Worm (Caenorhabditis elegans) whole organism, L2 larva: ENCODE data around the gene C56G2.9.

ENCODE experiments used
- C34F6.9 ChIP-seq: fragments of 150-350 bp; optimal IDR thresholded peaks from 2 replicates; lab custom pipeline; 2014; ENCODE audit warnings: missing biosample characterization, missing genetic modification characterization
- F13H6.1 ChIP-seq: sonication (generic microtip); optimal IDR thresholded peaks from 2 replicates; lab custom pipeline; 2016; ENCODE audit warnings: missing genetic modification characterization, missing compliant biosample characterization
- ZK546.5 ChIP-seq: sonication (generic microtip); optimal IDR thresholded peaks from 2 replicates; lab custom pipeline; 2017; ENCODE audit warnings: missing biosample characterization, missing genetic modification characterization
- alr-1 ChIP-seq: fragments of 150-350 bp; optimal IDR thresholded peaks from 2 replicates; lab custom pipeline; 2014; ENCODE audit warnings: missing biosample characterization, missing genetic modification characterization
- ama-1 ChIP-seq: fragments of 150-350 bp; optimal IDR thresholded peaks from 2 replicates; lab custom pipeline; 2018; ENCODE audit warnings: inconsistent platforms
- blmp-1 ChIP-seq: sonication (generic microtip); optimal IDR thresholded peaks from 2 replicates; lab custom pipeline; 2017; ENCODE audit warnings: missing genetic modification characterization, mild to moderate bottlenecking, missing compliant biosample characterization, antibody characterized with exemption, moderate library complexity; ENCODE audit not compliant: insufficient read depth
- ceh-82 ChIP-seq: fragments of 150-350 bp; optimal IDR thresholded peaks from 2 replicates; lab custom pipeline; 2014; ENCODE audit warnings: missing biosample characterization, missing genetic modification characterization
- crh-2 ChIP-seq: sonication (generic microtip); optimal IDR thresholded peaks from 2 replicates; lab custom pipeline; 2017; ENCODE audit warnings: missing biosample characterization, missing genetic modification characterization
- dmd-4 ChIP-seq: sonication (generic microtip); optimal IDR thresholded peaks from 2 replicates; lab custom pipeline; 2017; ENCODE audit warnings: missing biosample characterization, missing genetic modification characterization
- egl-27 ChIP-seq: sonication (generic microtip); optimal IDR thresholded peaks from 3 replicates; lab custom pipeline; 2017; ENCODE audit warnings: missing biosample characterization, missing genetic modification reagents, missing genetic modification characterization
- elt-1 ChIP-seq: fragments of 150-350 bp; optimal IDR thresholded peaks from 2 replicates; lab custom pipeline; 2014; ENCODE audit warnings: missing biosample characterization, missing genetic modification characterization
- elt-3 ChIP-seq: sonication (generic microtip); optimal IDR thresholded peaks from 2 replicates; lab custom pipeline; 2017; ENCODE audit warnings: missing biosample characterization, missing genetic modification characterization
- fos-1 ChIP-seq: fragments of 150-350 bp; optimal IDR thresholded peaks from 2 replicates; lab custom pipeline; 2014; ENCODE audit warnings: missing biosample characterization, missing genetic modification characterization
- lin-11 ChIP-seq: fragments of 150-350 bp; sonication (generic microtip); optimal IDR thresholded peaks from 2 replicates; lab custom pipeline; 2014; ENCODE audit warnings: missing biosample characterization, missing genetic modification characterization, inconsistent platforms, mixed read lengths
- lin-39 ChIP-seq: fragments of 150-350 bp; optimal IDR thresholded peaks from 2 replicates; lab custom pipeline; 2014; ENCODE audit warnings: missing biosample characterization, missing genetic modification reagents, missing genetic modification characterization
- lsy-2 ChIP-seq, 2 experiments: fragments of 150-350 bp in 1 of 2; sonication (generic microtip) in 1 of 2; optimal IDR thresholded peaks; 2 replicates each; lab custom pipeline; 2014 to 2017; ENCODE audit warnings: missing biosample characterization in 2 of 2, missing genetic modification characterization in 2 of 2
- mab-5 ChIP-seq: fragments of 150-350 bp; optimal IDR thresholded peaks from 2 replicates; lab custom pipeline; 2014; ENCODE audit warnings: missing biosample characterization, missing genetic modification characterization
- nhr-11 ChIP-seq: fragments of 150-350 bp; optimal IDR thresholded peaks from 2 replicates; lab custom pipeline; 2014; ENCODE audit warnings: missing biosample characterization, missing genetic modification characterization
- nhr-12 ChIP-seq: fragments of 150-350 bp; optimal IDR thresholded peaks from 2 replicates; lab custom pipeline; 2014; ENCODE audit warnings: missing biosample characterization, missing genetic modification characterization
- nhr-129 ChIP-seq: fragments of 150-350 bp; optimal IDR thresholded peaks from 2 replicates; lab custom pipeline; 2014; ENCODE audit warnings: missing biosample characterization, missing genetic modification characterization
- nhr-21 ChIP-seq: fragments of 150-350 bp; optimal IDR thresholded peaks from 2 replicates; lab custom pipeline; 2014; ENCODE audit warnings: missing biosample characterization, missing genetic modification characterization
- nhr-23 ChIP-seq: fragments of 150-350 bp; optimal IDR thresholded peaks from 2 replicates; lab custom pipeline; 2014; ENCODE audit warnings: missing biosample characterization, missing genetic modification reagents, missing genetic modification characterization
- nhr-237 ChIP-seq: fragments of 150-350 bp; optimal IDR thresholded peaks from 2 replicates; lab custom pipeline; 2014; ENCODE audit warnings: missing biosample characterization, missing genetic modification characterization
- nhr-25 ChIP-seq: fragments of 150-350 bp; sonication (generic microtip); optimal IDR thresholded peaks from 3 replicates; lab custom pipeline; 2014; ENCODE audit warnings: missing biosample characterization, missing genetic modification characterization
- nhr-6 ChIP-seq: fragments of 150-350 bp; optimal IDR thresholded peaks from 2 replicates; lab custom pipeline; 2014; ENCODE audit warnings: missing biosample characterization, missing genetic modification characterization
- nhr-77 ChIP-seq: fragments of 150-350 bp; optimal IDR thresholded peaks from 2 replicates; lab custom pipeline; 2014; ENCODE audit warnings: missing biosample characterization, missing genetic modification characterization
- peb-1 ChIP-seq: fragments of 150-350 bp; optimal IDR thresholded peaks from 2 replicates; lab custom pipeline; 2014; ENCODE audit warnings: missing biosample characterization, missing genetic modification characterization
- sem-4 ChIP-seq: fragments of 150-350 bp; optimal IDR thresholded peaks from 2 replicates; lab custom pipeline; 2014; ENCODE audit warnings: missing biosample characterization, missing genetic modification reagents, missing genetic modification characterization
- skn-1 ChIP-seq: sonication (generic microtip); optimal IDR thresholded peaks from 2 replicates; lab custom pipeline; 2017; ENCODE audit warnings: missing biosample characterization, missing genetic modification characterization
- sma-9 ChIP-seq, 2 experiments: fragments of 150-350 bp in 1 of 2; sonication (generic microtip) in 1 of 2; optimal IDR thresholded peaks; 2 replicates each; lab custom pipeline; 2014 to 2016; ENCODE audit warnings: missing genetic modification characterization in 2 of 2, mild to moderate bottlenecking in 1 of 2, missing biosample characterization in 1 of 2, missing compliant biosample characterization in 1 of 2, missing genetic modification reagents in 1 of 2, moderate library complexity in 1 of 2
- snpc-4 ChIP-seq: fragments of 150-350 bp; optimal IDR thresholded peaks from 2 replicates; lab custom pipeline; 2014; ENCODE audit warnings: missing biosample characterization, missing genetic modification characterization
- zag-1 ChIP-seq: fragments of 150-350 bp; optimal IDR thresholded peaks from 2 replicates; lab custom pipeline; 2014; ENCODE audit warnings: missing biosample characterization, missing genetic modification characterization
- ztf-1 ChIP-seq: fragments of 200-800 bp; sonication (Bioruptor generic); conservative IDR thresholded peaks from 2 replicates; pipeline ENCODE4 v1.3.6; 2022; ENCODE audit warnings: missing genetic modification characterization, missing compliant biosample characterization
- ztf-4 ChIP-seq: fragments of 150-350 bp; optimal IDR thresholded peaks from 2 replicates; lab custom pipeline; 2014; ENCODE audit warnings: missing biosample characterization, missing genetic modification characterization

C56G2.9 gene

ce11 chrIII:6331211-6331782, 11.8 kb downstream of the C56G2.9 start, which contains the start of gene C56G2.4:
TSS of gene C56G2.4 (plus strand) at chrIII:6331732.
- TF ChIP-seq skn-1 (tag; lab: Kevin White, UChicago), result no peak
- TF ChIP-seq lin-39 (tag; lab: Kevin White, UChicago), result no peak
- TF ChIP-seq snpc-4 (tag; lab: Kevin White, UChicago), result no peak
- TF ChIP-seq nhr-12 (tag; lab: Kevin White, UChicago), result no peak
- no peak for TF ChIP-seq ztf-1
- TF ChIP-seq ztf-4 (tag; lab: Kevin White, UChicago), result no peak
- TF ChIP-seq zag-1 (tag; lab: Kevin White, UChicago), result no peak
- no peak for TF ChIP-seq nhr-6
- TF ChIP-seq ZK546.5 (tag; lab: Kevin White, UChicago), result no peak
- no peak for TF ChIP-seq peb-1
- no peak for TF ChIP-seq nhr-11 (tag; lab: Kevin White, UChicago)
- TF ChIP-seq nhr-237 (tag; lab: Kevin White, UChicago), result no peak
- TF ChIP-seq, all 48 proteins: peak for 0

- TF ChIP-seq ama-1, result no peak
- TF ChIP-seq ceh-82, result no peak
- no peak for TF ChIP-seq F13H6.1 (tag; lab: Kevin White, UChicago)
- TF ChIP-seq lin-11, result no peak
- no peak for TF ChIP-seq nhr-11 (tag; lab: Kevin White, UChicago)
- TF ChIP-seq elt-1 (tag; lab: Kevin White, UChicago), result no peak
- no peak for TF ChIP-seq snpc-4 (tag; lab: Kevin White, UChicago)
- no peak for TF ChIP-seq ztf-4 (tag; lab: Kevin White, UChicago)
These were observed 19.0 kb downstream of the C56G2.9 start, which contains the start of gene C56G2.5 for ce11 chrIII:6324139-6324538. TSS of gene C56G2.5 (minus strand) at chrIII:6324239.

DNA sequence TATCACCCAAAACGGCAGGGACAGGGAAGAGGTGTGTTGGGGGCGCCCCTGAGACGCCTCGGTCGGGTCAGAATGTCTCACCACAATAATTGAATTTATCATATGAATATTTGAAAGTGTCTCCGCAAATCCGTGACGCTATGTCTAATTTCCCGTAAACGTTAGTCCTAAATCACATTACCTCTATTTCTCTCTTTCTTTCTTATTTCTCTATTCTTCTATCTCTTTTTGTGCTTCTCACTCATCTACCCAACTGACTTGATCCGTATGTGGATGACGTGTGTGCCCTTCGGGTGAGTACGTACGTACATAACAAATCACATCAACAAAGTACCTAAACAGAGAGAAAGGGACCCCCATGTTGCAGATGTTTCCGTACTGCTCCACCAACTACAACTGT, 25.8 kb downstream of the C56G2.9 start:
- TF ChIP-seq alr-1 (tag; lab: Kevin White, UChicago) (no peak), sma-9 (GFP tag; optimal IDR thresholded peaks at IDR 0.05; lab: Kevin White, UChicago) (peak; percentile 71), sma-9 (tag; optimal IDR thresholded peaks at IDR 0.05; lab: Kevin White, UChicago) (no peak)

ce11 chrIII:6316795-6317194, 26.3 kb downstream of the C56G2.9 start:
- TF ChIP-seq crh-2 (no peak), nhr-77 (tag; lab: Kevin White, UChicago) (no peak), C34F6.9 (no peak), nhr-6 (no peak), skn-1 (tag; lab: Kevin White, UChicago) (no peak), F13H6.1 (tag; lab: Kevin White, UChicago) (no peak), nhr-129 (tag; lab: Kevin White, UChicago) (no peak), egl-27 (tag; lab: Kevin White, UChicago) (no peak), sma-9 (GFP tag; optimal IDR thresholded peaks at IDR 0.05; lab: Kevin White, UChicago) (no peak), sma-9 (tag; optimal IDR thresholded peaks at IDR 0.05; lab: Kevin White, UChicago) (no peak), nhr-21 (tag; lab: Kevin White, UChicago) (no peak), lsy-2 (tag; optimal IDR thresholded peaks at IDR 0.05; lab: Kevin White, UChicago) (no peak), sem-4 (tag; lab: Kevin White, UChicago) (no peak), lin-39 (tag; lab: Kevin White, UChicago) (no peak), blmp-1 (no peak), fos-1 (tag; lab: Kevin White, UChicago) (no peak), ztf-4 (tag; lab: Kevin White, UChicago) (no peak), dmd-4 (tag; lab: Kevin White, UChicago) (no peak), nhr-23 (no peak)

- TF ChIP-seq skn-1 (tag; lab: Kevin White, UChicago), result no peak
- no peak for TF ChIP-seq dmd-4 (tag; lab: Kevin White, UChicago)
- TF ChIP-seq snpc-4 (tag; lab: Kevin White, UChicago), result no peak
- TF ChIP-seq ztf-4 (tag; lab: Kevin White, UChicago), result no peak
- TF ChIP-seq lin-39 (tag; lab: Kevin White, UChicago), result no peak
- no peak for TF ChIP-seq nhr-25
- no peak for TF ChIP-seq ztf-1
- no peak for TF ChIP-seq alr-1 (tag; lab: Kevin White, UChicago)
- no peak for TF ChIP-seq nhr-129 (tag; lab: Kevin White, UChicago)
- TF ChIP-seq lin-11, result no peak
- no peak for TF ChIP-seq elt-3 (tag; lab: Kevin White, UChicago)
- no peak for TF ChIP-seq mab-5
- TF ChIP-seq ZK546.5 (tag; lab: Kevin White, UChicago), result no peak
- TF ChIP-seq F13H6.1 (tag; lab: Kevin White, UChicago), result no peak
- TF ChIP-seq sem-4 (tag; lab: Kevin White, UChicago), result no peak
- no peak for TF ChIP-seq C34F6.9
- no peak for TF ChIP-seq nhr-23
- TF ChIP-seq egl-27 (tag; lab: Kevin White, UChicago), result no peak
- no peak for TF ChIP-seq ama-1
- TF ChIP-seq blmp-1, result no peak
These were observed 27.6 kb downstream of the C56G2.9 start for ce11 chrIII:6315515-6315914.
